Fruit fly (Drosophila melanogaster): ENCODE data around the gene CG5078.

The CG5078 gene

DNA sequence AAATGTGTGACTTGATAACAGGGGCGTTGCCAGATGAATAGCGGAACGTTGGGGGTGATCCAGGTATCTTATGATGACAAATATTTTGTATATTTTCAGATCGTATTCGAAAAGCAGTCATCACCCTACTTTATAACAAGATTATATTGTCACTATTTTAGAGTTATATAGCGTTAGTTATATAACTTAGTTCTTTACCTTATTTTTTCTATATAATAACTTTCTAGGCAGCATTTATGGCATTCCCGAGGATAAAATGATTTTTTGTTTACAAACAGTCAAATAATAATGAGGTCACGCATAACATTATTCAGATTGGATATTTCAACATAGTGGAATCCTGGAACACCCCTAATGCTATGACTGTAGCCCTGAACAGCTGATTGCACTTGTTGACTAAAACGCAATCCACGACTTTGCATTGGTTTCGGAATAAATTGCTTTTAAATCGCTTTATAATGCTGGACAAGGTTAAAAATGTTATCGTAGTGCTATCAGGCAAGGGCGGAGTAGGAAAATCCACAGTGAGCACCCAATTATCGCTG is 20.4 kb downstream of the CG5078 start, which contains the start of gene Nubp2 (continued):
- TF ChIP-seq Rfx (GFP tag; IDR thresholded peaks at IDR 0.05), result peak; percentile 95
- TF ChIP-seq CG10321 (GFP tag; IDR thresholded peaks at IDR 0.05), result peak; percentile 55
- peak; percentile 94 for TF ChIP-seq CG1233 (GFP tag; optimal IDR thresholded peaks at IDR 0.05)
- TF ChIP-seq zen2 (GFP tag; IDR thresholded peaks at IDR 0.05; ENCODE audit: partially characterized antibody), result no peak
- peak; percentile 95 for TF ChIP-seq dysf (GFP tag; IDR thresholded peaks at IDR 0.05)
- TF ChIP-seq Optix (GFP tag; IDR thresholded peaks at IDR 0.05), result peak; percentile 74; the same call in 2 of the 3 replicates
- peak; percentile 98 for TF ChIP-seq CG2120 (GFP tag; optimal IDR thresholded peaks at IDR 0.05)
- peak; percentile 92 for TF ChIP-seq jumu (GFP tag; optimal IDR thresholded peaks at IDR 0.05)
- peak; percentile 91 for TF ChIP-seq H15 (GFP tag; IDR thresholded peaks at IDR 0.05)
- TF ChIP-seq gt (GFP tag; IDR thresholded peaks at IDR 0.05), result peak; percentile 75
- TF ChIP-seq CG33557 (GFP tag; optimal IDR thresholded peaks at IDR 0.05), result peak; percentile 96
- peak; percentile 94 for TF ChIP-seq Fer2 (tag; optimal IDR thresholded peaks at IDR 0.05)
- TF ChIP-seq CG1647 (GFP tag; optimal IDR thresholded peaks at IDR 0.05), result peak; percentile 92
- peak; percentile 92 for TF ChIP-seq CG11093 (GFP tag; IDR thresholded peaks at IDR 0.05)
- TF ChIP-seq CG9817 (tag; optimal IDR thresholded peaks at IDR 0.05), result peak; percentile 97
- TF ChIP-seq sens-2 (GFP tag; IDR thresholded peaks at IDR 0.05), result peak; percentile 63; the same call in 1 of the 2 replicates
- TF ChIP-seq trh (GFP tag; optimal IDR thresholded peaks at IDR 0.05), result peak; percentile 95
- peak; percentile 88 for TF ChIP-seq cwo (GFP tag; optimal IDR thresholded peaks at IDR 0.05)
- TF ChIP-seq emc (GFP tag; optimal IDR thresholded peaks at IDR 0.05), result peak; percentile 90
- TF ChIP-seq crc (GFP tag; optimal IDR thresholded peaks at IDR 0.05), result peak; percentile 76
- peak; percentile 92 for TF ChIP-seq CG6272 (GFP tag; IDR thresholded peaks at IDR 0.05)
- TF ChIP-seq kay (GFP tag; optimal IDR thresholded peaks at IDR 0.05), result peak; percentile 96
- peak; percentile 97 for TF ChIP-seq Ssrp (tag; optimal IDR thresholded peaks at IDR 0.05)
- peak; percentile 63 for TF ChIP-seq en (GFP tag; optimal IDR thresholded peaks at IDR 0.05)
- TF ChIP-seq CG10565 (GFP tag; optimal IDR thresholded peaks at IDR 0.05), result peak; percentile 78
- peak; percentile 94 for TF ChIP-seq CG32532 (GFP tag; IDR thresholded peaks at IDR 0.05)
- peak; percentile 93 for TF ChIP-seq slp2 (GFP tag; optimal IDR thresholded peaks at IDR 0.05)
- TF ChIP-seq peb (GFP tag; IDR thresholded peaks at IDR 0.05), result peak; percentile 83
- TF ChIP-seq CG1792 (GFP tag; optimal IDR thresholded peaks at IDR 0.05), result peak; percentile 87
- peak; percentile 92 for TF ChIP-seq trem (tag; optimal IDR thresholded peaks at IDR 0.05)
- peak; percentile 62 for TF ChIP-seq Sry-β (GFP tag; optimal IDR thresholded peaks at IDR 0.05)
- TF ChIP-seq CG9437 (GFP tag; optimal IDR thresholded peaks at IDR 0.05), result peak; percentile 90
- TF ChIP-seq Oaz (GFP tag; IDR thresholded peaks at IDR 0.05), result peak; percentile 88
- no peak for TF ChIP-seq hth (optimal IDR thresholded peaks at IDR 0.05)
- TF ChIP-seq mld (GFP tag; IDR thresholded peaks at IDR 0.05; ENCODE audit: partially characterized antibody), result no peak
- no peak for TF ChIP-seq HLHmδ (GFP tag; optimal IDR thresholded peaks at IDR 0.05)
- peak; percentile 73 for TF ChIP-seq luna (GFP tag; optimal IDR thresholded peaks at IDR 0.05)
- peak; percentile 84 for TF ChIP-seq Ets97D (GFP tag; optimal IDR thresholded peaks at IDR 0.05)
- TF ChIP-seq CG12659 (GFP tag; optimal IDR thresholded peaks at IDR 0.05), result peak; percentile 98
- peak; percentile 65 for TF ChIP-seq Neu2 (GFP tag; optimal IDR thresholded peaks at IDR 0.05; ENCODE audit: borderline replicate concordance)
- peak; percentile 81 for TF ChIP-seq CG17328 (GFP tag; IDR thresholded peaks at IDR 0.05)
- TF ChIP-seq CG9609 (GFP tag; optimal IDR thresholded peaks at IDR 0.05), result peak; percentile 94
- peak; percentile 90 for TF ChIP-seq CG11247 (GFP tag; IDR thresholded peaks at IDR 0.05)
- TF ChIP-seq prd (optimal IDR thresholded peaks at IDR 0.05), result no peak
- peak; percentile 97 for TF ChIP-seq prd (GFP tag; IDR thresholded peaks at IDR 0.05)
- TF ChIP-seq GATAe (GFP tag; conservative IDR thresholded peaks at IDR 0.05), result peak; percentile 90
- peak; percentile 92 for TF ChIP-seq seq (GFP tag; IDR thresholded peaks at IDR 0.05)
- peak; percentile 90 for TF ChIP-seq H2.0 (GFP tag; IDR thresholded peaks at IDR 0.05)
- peak; percentile 90 for TF ChIP-seq CG11695 (GFP tag; IDR thresholded peaks at IDR 0.05)
- peak; percentile 4 for TF ChIP-seq zf30C (GFP tag; optimal IDR thresholded peaks at IDR 0.05)
- 0 out of 2 replicates have a peak, but pooled peaks have one; percentile 6 for TF ChIP-seq sna (GFP tag; IDR thresholded peaks at IDR 0.05; ENCODE audit: partially characterized antibody)
